Fruit fly (Drosophila melanogaster) whole organism: Measurements from ENCODE around the gene T48.

Source experiments
- CG8478 ChIP-seq: fragments of >200 bp; optimal IDR thresholded peaks from 2 replicates; lab custom pipeline; 2018; ENCODE audit warnings: inconsistent platforms
- Dll ChIP-seq: fragments of >200 bp; optimal IDR thresholded peaks from 2 replicates; lab custom pipeline; 2017
- EcR ChIP-seq, 2 experiments: fragments of >200 bp; optimal IDR thresholded peaks; 2 replicates each; lab custom pipeline; 2017; ENCODE audit warnings: missing biosample characterization in 2 of 2, missing genetic modification characterization in 2 of 2, missing genetic modification reagents in 2 of 2
- pan ChIP-seq: fragments of >200 bp; optimal IDR thresholded peaks from 2 replicates; lab custom pipeline; 2017
- psq ChIP-seq: fragments of >200 bp; optimal IDR thresholded peaks from 2 replicates; lab custom pipeline; 2017

- TF ChIP-seq EcR (GFP tag; optimal IDR thresholded peaks at IDR 0.05; lab: Kevin White, UChicago) (no peak), pan (lab: Kevin White, UChicago) (no peak), psq (no peak), Dll (lab: Kevin White, UChicago) (no peak), CG8478 (lab: Kevin White, UChicago) (no peak)
Measured at dm6 chr3R:26846446-26846845, 35.1 kb upstream of the T48 start.
